Comparison of ENCODE assay signal across 3 fruit fly cellular contexts in genomic region chr3L:3391871-3392270, dm6.
A peak's percentile ranks its signal among the peaks of the same experiment; 100 is the strongest.
TF ChIP-seq lines count a peak whose summit lies in the region.

No protein-coding gene starts in this region.

TF ChIP-seq in whole organism, embryonic, 481 proteins besides CTCF, POLR2A, EP300 and RAD21 (continued from another document and continues in another):
- no peak for TF ChIP-seq slp2 (GFP tag; optimal IDR thresholded peaks at IDR 0.05; lab: Kevin White, UChicago)
- no peak for TF ChIP-seq CkIIα-i1 (GFP tag; IDR thresholded peaks at IDR 0.05; lab: Robert Waterston, UW)
- no peak for TF ChIP-seq CG1832 (GFP tag; optimal IDR thresholded peaks at IDR 0.05; lab: Kevin White, UChicago)
- TF ChIP-seq CG15696 (tag; optimal IDR thresholded peaks at IDR 0.05; lab: Kevin White, UChicago) = peak; percentile 24
- 0 out of 3 replicates have a peak, but pooled peaks have one; percentile 40 for TF ChIP-seq CG17361 (GFP tag; IDR thresholded peaks at IDR 0.05; lab: Robert Waterston, UW)
- peak; percentile 5 for TF ChIP-seq CG30431 (GFP tag; optimal IDR thresholded peaks at IDR 0.05; lab: Kevin White, UChicago)
- TF ChIP-seq gcm2 (GFP tag; optimal IDR thresholded peaks at IDR 0.05; lab: Kevin White, UChicago) = no peak
- TF ChIP-seq CG17829 (tag; optimal IDR thresholded peaks at IDR 0.05; lab: Kevin White, UChicago) = peak; percentile 62
- TF ChIP-seq row (GFP tag; IDR thresholded peaks at IDR 0.05; lab: Robert Waterston, UW) = peak; percentile 44; the same call in 1 of the 3 replicates
- no peak for TF ChIP-seq Atf6 (GFP tag; IDR thresholded peaks at IDR 0.05; lab: Robert Waterston, UW)
- TF ChIP-seq CG10979 (tag; optimal IDR thresholded peaks at IDR 0.05; lab: Kevin White, UChicago) = peak; percentile 59
- no peak for TF ChIP-seq Pdp1 (GFP tag; optimal IDR thresholded peaks at IDR 0.05; lab: Kevin White, UChicago)
- peak; percentile 35 for TF ChIP-seq nom (GFP tag; optimal IDR thresholded peaks at IDR 0.05; lab: Kevin White, UChicago)
- TF ChIP-seq CG8281 (tag; optimal IDR thresholded peaks at IDR 0.05; lab: Kevin White, UChicago) = no peak
- TF ChIP-seq jing (GFP tag; optimal IDR thresholded peaks at IDR 0.05; lab: Kevin White, UChicago) = no peak
- no peak for TF ChIP-seq gsb (GFP tag; IDR thresholded peaks at IDR 0.05; lab: Robert Waterston, UW)
- no peak for TF ChIP-seq pnt (GFP tag; optimal IDR thresholded peaks at IDR 0.05; lab: Kevin White, UChicago)
- TF ChIP-seq Drgx (GFP tag; IDR thresholded peaks at IDR 0.05; lab: Robert Waterston, UW) = peak; percentile 45; the same call in 1 of the 2 replicates
- no peak for TF ChIP-seq nau (GFP tag; optimal IDR thresholded peaks at IDR 0.05; lab: Kevin White, UChicago)
- TF ChIP-seq sim (GFP tag; IDR thresholded peaks at IDR 0.05; lab: Robert Waterston, UW) = no peak
- TF ChIP-seq D19A (tag; optimal IDR thresholded peaks at IDR 0.05; lab: Kevin White, UChicago) = peak; percentile 17
- peak; percentile 23 for TF ChIP-seq az2 (GFP tag; optimal IDR thresholded peaks at IDR 0.05; lab: Kevin White, UChicago)
- no peak for TF ChIP-seq Ets97D (GFP tag; optimal IDR thresholded peaks at IDR 0.05; lab: Kevin White, UChicago)
- TF ChIP-seq CG6254 (GFP tag; optimal IDR thresholded peaks at IDR 0.05; lab: Kevin White, UChicago) = peak; percentile 35
- peak; percentile 46; the same call in 1 of the 2 replicates for TF ChIP-seq ara (GFP tag; IDR thresholded peaks at IDR 0.05; lab: Robert Waterston, UW)
- peak; percentile 78 for TF ChIP-seq dmrt11E (tag; optimal IDR thresholded peaks at IDR 0.05; lab: Kevin White, UChicago)
- TF ChIP-seq CG2712 (tag; optimal IDR thresholded peaks at IDR 0.05; lab: Kevin White, UChicago) = peak; percentile 59
- peak; percentile 61 for TF ChIP-seq CG18262 (tag; optimal IDR thresholded peaks at IDR 0.05; lab: Kevin White, UChicago)
- peak; percentile 25 for TF ChIP-seq CG1529 (GFP tag; optimal IDR thresholded peaks at IDR 0.05; lab: Kevin White, UChicago)
- TF ChIP-seq bsh (GFP tag; optimal IDR thresholded peaks at IDR 0.05; lab: Kevin White, UChicago) = peak in 1 of 2 experiments; percentile 60
- TF ChIP-seq CG10366 (GFP tag; IDR thresholded peaks at IDR 0.05; lab: Robert Waterston, UW) = no peak
- no peak for TF ChIP-seq CG10565 (GFP tag; optimal IDR thresholded peaks at IDR 0.05; lab: Kevin White, UChicago)
- TF ChIP-seq CG10267 (tag; optimal IDR thresholded peaks at IDR 0.05; lab: Kevin White, UChicago) = peak; percentile 48
- TF ChIP-seq grau (tag; optimal IDR thresholded peaks at IDR 0.05; lab: Kevin White, UChicago) = peak; percentile 1
- TF ChIP-seq CG15601 (tag; optimal IDR thresholded peaks at IDR 0.05; lab: Kevin White, UChicago) = peak; percentile 34
- no peak for TF ChIP-seq Awh (GFP tag; IDR thresholded peaks at IDR 0.05; lab: Robert Waterston, UW)
- TF ChIP-seq sc (optimal IDR thresholded peaks at IDR 0.05; lab: Kevin White, UChicago) = no peak
- TF ChIP-seq sc (GFP tag; optimal IDR thresholded peaks at IDR 0.05; lab: Kevin White, UChicago) = peak; percentile 2
- TF ChIP-seq prd (optimal IDR thresholded peaks at IDR 0.05; lab: Kevin White, UChicago) = no peak
- peak; percentile 17; the same call in 1 of the 3 replicates for TF ChIP-seq prd (GFP tag; IDR thresholded peaks at IDR 0.05; lab: Robert Waterston, UW)
- peak; percentile 7; the same call in 1 of the 3 replicates for TF ChIP-seq zfh1 (GFP tag; IDR thresholded peaks at IDR 0.05; lab: Robert Waterston, UW)
- no peak for TF ChIP-seq CG11456 (GFP tag; IDR thresholded peaks at IDR 0.05; lab: Robert Waterston, UW)
- no peak for TF ChIP-seq BEAF-32 (GFP tag; optimal IDR thresholded peaks at IDR 0.05; lab: Kevin White, UChicago)
- TF ChIP-seq Atf3 (GFP tag; optimal IDR thresholded peaks at IDR 0.05; lab: Kevin White, UChicago) = no peak

TF ChIP-seq in whole organism, prepupa, 60 proteins besides CTCF, POLR2A, EP300 and RAD21 (continued from another document):
- TF ChIP-seq acj6 (GFP tag; optimal IDR thresholded peaks at IDR 0.05; lab: Kevin White, UChicago) (peak; percentile 73), dsx (GFP tag; optimal IDR thresholded peaks at IDR 0.05; lab: Kevin White, UChicago; ENCODE audit: poor library complexity, severe bottlenecking) (peak; percentile 70), CG6808 (GFP tag; optimal IDR thresholded peaks at IDR 0.05; lab: Kevin White, UChicago) (peak; percentile 77), CG6276 (GFP tag; optimal IDR thresholded peaks at IDR 0.05; lab: Kevin White, UChicago) (peak; percentile 19), esn (GFP tag; optimal IDR thresholded peaks at IDR 0.05; lab: Kevin White, UChicago) (peak; percentile 73), vri (GFP tag; optimal IDR thresholded peaks at IDR 0.05; lab: Kevin White, UChicago) (peak; percentile 29), eg (GFP tag; IDR thresholded peaks at IDR 0.05; lab: Robert Waterston, UW) (peak; percentile 43; the same call in 1 of the 3 replicates), pdm3 (GFP tag; optimal IDR thresholded peaks at IDR 0.05; lab: Kevin White, UChicago) (peak; percentile 73), CG6792 (GFP tag; optimal IDR thresholded peaks at IDR 0.05; lab: Kevin White, UChicago) (peak; percentile 80), CG10631 (GFP tag; optimal IDR thresholded peaks at IDR 0.05; lab: Kevin White, UChicago) (peak; percentile 76), Blimp-1 (GFP tag; optimal IDR thresholded peaks at IDR 0.05; lab: Kevin White, UChicago) (peak; percentile 14), CG6854 (GFP tag; optimal IDR thresholded peaks at IDR 0.05; lab: Kevin White, UChicago) (no peak), Ets96B (tag; optimal IDR thresholded peaks at IDR 0.05; lab: Kevin White, UChicago) (peak; percentile 84), svp (GFP tag; lab: Kevin White, UChicago) (peak; percentile 91), Sox14 (GFP tag; optimal IDR thresholded peaks at IDR 0.05; lab: Kevin White, UChicago) (peak; percentile 79), achi (GFP tag; optimal IDR thresholded peaks at IDR 0.05; lab: Kevin White, UChicago) (peak; percentile 71), CG11294 (GFP tag; IDR thresholded peaks at IDR 0.05; lab: Robert Waterston, UW) (no peak), CG7368 (GFP tag; optimal IDR thresholded peaks at IDR 0.05; lab: Kevin White, UChicago) (peak; percentile 58), ss (GFP tag; optimal IDR thresholded peaks at IDR 0.05; lab: Kevin White, UChicago) (peak in 1 of 2 experiments; percentile 39), CG9139 (GFP tag; optimal IDR thresholded peaks at IDR 0.05; lab: Kevin White, UChicago) (peak; percentile 65), spab (GFP tag; optimal IDR thresholded peaks at IDR 0.05; lab: Kevin White, UChicago) (peak; percentile 71), CG32006 (GFP tag; optimal IDR thresholded peaks at IDR 0.05; lab: Kevin White, UChicago) (peak; percentile 65), Sox102F (GFP tag; optimal IDR thresholded peaks at IDR 0.05; lab: Kevin White, UChicago) (peak; percentile 60), CG34406 (GFP tag; optimal IDR thresholded peaks at IDR 0.05; lab: Kevin White, UChicago) (peak; percentile 70), CG3032 (tag; optimal IDR thresholded peaks at IDR 0.05; lab: Kevin White, UChicago) (peak; percentile 76), Eip75B (GFP tag; optimal IDR thresholded peaks at IDR 0.05; lab: Kevin White, UChicago) (peak; percentile 78), Sox15 (GFP tag; optimal IDR thresholded peaks at IDR 0.05; lab: Kevin White, UChicago) (peak; percentile 58), CG3919 (GFP tag; optimal IDR thresholded peaks at IDR 0.05; lab: Kevin White, UChicago) (peak; percentile 82), Eip93F (GFP tag; optimal IDR thresholded peaks at IDR 0.05; lab: Kevin White, UChicago) (no peak), Eip78C (GFP tag; lab: Kevin White, UChicago) (peak; percentile 95), dac (GFP tag; optimal IDR thresholded peaks at IDR 0.05; lab: Kevin White, UChicago) (no peak), lz (GFP tag; optimal IDR thresholded peaks at IDR 0.05; lab: Kevin White, UChicago) (peak; percentile 64), Hr4 (GFP tag; optimal IDR thresholded peaks at IDR 0.05; lab: Kevin White, UChicago) (peak; percentile 41), OdsH (GFP tag; optimal IDR thresholded peaks at IDR 0.05; lab: Kevin White, UChicago) (peak; percentile 70), fkh (GFP tag; optimal IDR thresholded peaks at IDR 0.05; lab: Kevin White, UChicago) (no peak), cyc (GFP tag; optimal IDR thresholded peaks at IDR 0.05; lab: Kevin White, UChicago) (peak; percentile 69), Smox (GFP tag; optimal IDR thresholded peaks at IDR 0.05; lab: Kevin White, UChicago) (peak; percentile 80)

TF ChIP-seq in whole organism, wandering third instar larva, 38 proteins besides CTCF, POLR2A, EP300 and RAD21 (continued from another document):
- TF ChIP-seq CG32264 (GFP tag; optimal IDR thresholded peaks at IDR 0.05; lab: Kevin White, UChicago) (no peak), br (GFP tag; optimal IDR thresholded peaks at IDR 0.05; lab: Kevin White, UChicago) (peak; percentile 66), dmrt93B (GFP tag; optimal IDR thresholded peaks at IDR 0.05; lab: Kevin White, UChicago) (peak; percentile 30), HLH106 (tag; optimal IDR thresholded peaks at IDR 0.05; lab: Kevin White, UChicago) (peak; percentile 54), Dfd (GFP tag; optimal IDR thresholded peaks at IDR 0.05; lab: Kevin White, UChicago) (no peak), Hr78 (GFP tag; optimal IDR thresholded peaks at IDR 0.05; lab: Kevin White, UChicago) (no peak), fru (GFP tag; optimal IDR thresholded peaks at IDR 0.05; lab: Kevin White, UChicago) (peak; percentile 79), psq (GFP tag; optimal IDR thresholded peaks at IDR 0.05; lab: Kevin White, UChicago) (peak; percentile 53), pan (optimal IDR thresholded peaks at IDR 0.05; lab: Kevin White, UChicago) (no peak)
TF ChIP-seq in whole organism, wandering third instar larva: peak in this region for 13.
